Fruit fly (Drosophila melanogaster) whole organism: ENCODE measurements around the gene CG4073.

Source experiments
- EcR ChIP-seq, 2 experiments: fragments of >200 bp; optimal IDR thresholded peaks; 2 replicates each; lab custom pipeline; 2017; ENCODE audit warnings: missing biosample characterization in 2 of 2, missing genetic modification characterization in 2 of 2, missing genetic modification reagents in 2 of 2
- psq ChIP-seq: fragments of >200 bp; optimal IDR thresholded peaks from 2 replicates; lab custom pipeline; 2017

DNA sequence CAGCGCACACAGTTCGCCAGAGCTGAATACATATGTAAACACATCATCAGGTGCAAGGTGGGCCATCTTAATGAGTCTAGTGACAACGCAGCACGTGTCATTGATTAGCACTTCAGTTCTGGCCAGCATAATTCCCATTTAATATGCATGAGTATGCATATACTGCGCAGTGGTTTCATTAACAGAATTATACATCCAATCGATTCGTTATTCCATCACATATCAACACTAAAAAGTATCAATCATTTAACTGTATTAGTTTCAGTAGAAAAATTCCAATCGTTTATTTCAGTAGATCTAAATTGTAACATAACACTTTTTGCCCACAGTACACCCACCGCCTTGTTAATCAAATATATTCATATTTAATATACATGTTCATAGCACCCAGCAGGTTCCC lies at the start of gene CG4073:
- no peak for TF ChIP-seq EcR (GFP tag; optimal IDR thresholded peaks at IDR 0.05; lab: Kevin White, UChicago)
- no peak for TF ChIP-seq psq (lab: Kevin White, UChicago)
